Fruit fly (Drosophila melanogaster) whole organism, embryonic: ENCODE results near the gene dpr20.
A peak's percentile ranks its signal among the peaks of the same experiment; 100 is the strongest.

Experiments
- Ada2b ChIP-seq: fragments of 200-800 bp; sonication (Bioruptor generic); IDR thresholded peaks from 2 replicates; pipeline ENCODE4 v1.3.6; 2022; ENCODE audit warnings: missing biosample characterization, missing genetic modification characterization
- Bgb ChIP-seq: fragments of 200-800 bp; sonication (Bioruptor generic); IDR thresholded peaks from 2 replicates; pipeline ENCODE4 v1.3.6; 2022; ENCODE audit warnings: missing biosample characterization, missing genetic modification characterization; ENCODE audit not compliant: partially characterized antibody
- BtbVII ChIP-seq: fragments of 200-800 bp; sonication (Bioruptor generic); optimal IDR thresholded peaks from 3 replicates; lab custom pipeline; 2017; ENCODE audit warnings: missing biosample characterization, mild to moderate bottlenecking, missing genetic modification characterization
- CG10321 ChIP-seq: fragments of 200-800 bp; sonication (Bioruptor generic); IDR thresholded peaks from 2 replicates; pipeline ENCODE4 v1.3.6; 2022; ENCODE audit warnings: missing biosample characterization, missing genetic modification characterization
- CG10654 ChIP-seq: fragments of 200-800 bp; sonication (Bioruptor generic); optimal IDR thresholded peaks from 2 replicates; lab custom pipeline; 2016; ENCODE audit warnings: missing biosample characterization, missing genetic modification characterization
- CG11085 ChIP-seq: fragments of 200-800 bp; sonication (Bioruptor generic); IDR thresholded peaks from 2 replicates; pipeline ENCODE4 v1.3.6; 2022; ENCODE audit warnings: missing biosample characterization, missing genetic modification characterization
- CG11247 ChIP-seq: fragments of 200-800 bp; sonication (Bioruptor generic); IDR thresholded peaks from 2 replicates; pipeline ENCODE4 v1.3.6; 2022; ENCODE audit warnings: missing biosample characterization, missing genetic modification characterization
- CG11695 ChIP-seq: fragments of 200-800 bp; sonication (Bioruptor generic); IDR thresholded peaks from 3 replicates; pipeline ENCODE4 v1.3.6; 2022; ENCODE audit warnings: missing biosample characterization, missing genetic modification characterization
- CG12071 ChIP-seq: fragments of 200-800 bp; sonication (Bioruptor generic); optimal IDR thresholded peaks from 3 replicates; lab custom pipeline; 2018; ENCODE audit warnings: missing biosample characterization, mild to moderate bottlenecking, missing genetic modification characterization
- CG12769 ChIP-seq: fragments of 200-800 bp; sonication (Bioruptor generic); optimal IDR thresholded peaks from 2 replicates; lab custom pipeline; 2019; ENCODE audit warnings: missing biosample characterization, mild to moderate bottlenecking, missing genetic modification characterization, moderate library complexity
- CG16815 ChIP-seq: fragments of 200-800 bp; sonication (Bioruptor generic); optimal IDR thresholded peaks from 3 replicates; lab custom pipeline; 2017; ENCODE audit warnings: missing biosample characterization, mild to moderate bottlenecking, missing genetic modification characterization
- CG17385 ChIP-seq: fragments of 200-800 bp; sonication (Bioruptor generic); optimal IDR thresholded peaks from 3 replicates; lab custom pipeline; 2018; ENCODE audit warnings: missing biosample characterization, mild to moderate bottlenecking, missing genetic modification characterization
- CG1832 ChIP-seq: fragments of 200-800 bp; sonication (Bioruptor generic); optimal IDR thresholded peaks from 2 replicates; lab custom pipeline; 2017; ENCODE audit warnings: missing biosample characterization, mild to moderate bottlenecking, missing genetic modification characterization, inconsistent platforms
- CG30403 ChIP-seq: fragments of 200-800 bp; sonication (Bioruptor generic); optimal IDR thresholded peaks from 3 replicates; lab custom pipeline; 2016; ENCODE audit warnings: missing biosample characterization, missing genetic modification characterization
- CG34224 ChIP-seq: fragments of 200-800 bp; sonication (Bioruptor generic); IDR thresholded peaks from 3 replicates; pipeline ENCODE4 v1.3.6; 2022; ENCODE audit warnings: missing biosample characterization, missing genetic modification characterization; ENCODE audit not compliant: partially characterized antibody
- CG3995 ChIP-seq: fragments of 200-800 bp; sonication (Bioruptor generic); optimal IDR thresholded peaks from 3 replicates; lab custom pipeline; 2016; ENCODE audit warnings: missing biosample characterization, missing genetic modification characterization
- CG4360 ChIP-seq: fragments of 200-800 bp; sonication (Bioruptor generic); IDR thresholded peaks from 2 replicates; pipeline ENCODE4 v1.3.6; 2022; ENCODE audit warnings: missing biosample characterization, missing genetic modification characterization
- CG7928 ChIP-seq: fragments of 200-800 bp; sonication (Bioruptor generic); optimal IDR thresholded peaks from 2 replicates; lab custom pipeline; 2017; ENCODE audit warnings: missing biosample characterization, mild to moderate bottlenecking, missing genetic modification characterization
- CG9727 ChIP-seq: fragments of 200-800 bp; sonication (Bioruptor generic); optimal IDR thresholded peaks from 3 replicates; lab custom pipeline; 2017; ENCODE audit warnings: missing biosample characterization, mild to moderate bottlenecking, missing genetic modification characterization
- CTCF ChIP-seq: fragments of 200-800 bp; sonication (Bioruptor generic); optimal IDR thresholded peaks from 2 replicates; lab custom pipeline; 2017; ENCODE audit warnings: missing biosample characterization, mild to moderate bottlenecking, missing genetic modification characterization, moderate library complexity
- Chrac-16 ChIP-seq: fragments of 200-800 bp; sonication (Bioruptor generic); optimal IDR thresholded peaks from 3 replicates; lab custom pipeline; 2016; ENCODE audit warnings: missing biosample characterization, missing genetic modification characterization
- CrebB ChIP-seq: fragments of 200-800 bp; sonication (Bioruptor generic); optimal IDR thresholded peaks from 3 replicates; lab custom pipeline; 2018; ENCODE audit warnings: missing biosample characterization, mild to moderate bottlenecking, missing genetic modification characterization
- Hand ChIP-seq: fragments of 200-800 bp; sonication (Bioruptor generic); optimal IDR thresholded peaks from 2 replicates; lab custom pipeline; 2017; ENCODE audit warnings: mild to moderate bottlenecking, missing biosample characterization, missing genetic modification reagents, missing genetic modification characterization
- Hr39 ChIP-seq: fragments of >200 bp; optimal IDR thresholded peaks from 2 replicates; lab custom pipeline; 2017
- Nf-YA ChIP-seq: fragments of 200-800 bp; sonication (Bioruptor generic); IDR thresholded peaks from 2 replicates; pipeline ENCODE4 v1.3.6; 2022; ENCODE audit warnings: missing biosample characterization, missing genetic modification characterization
- Nf-YB ChIP-seq: fragments of 200-800 bp; sonication (Bioruptor generic); optimal IDR thresholded peaks from 3 replicates; lab custom pipeline; 2019; ENCODE audit warnings: missing biosample characterization, mild to moderate bottlenecking, missing genetic modification characterization, moderate library complexity
- Oaz ChIP-seq: fragments of 200-800 bp; sonication (Bioruptor generic); IDR thresholded peaks from 2 replicates; pipeline ENCODE4 v1.3.6; 2022; ENCODE audit warnings: missing biosample characterization, missing genetic modification characterization
- Sin3A ChIP-seq: fragments of >200 bp; optimal IDR thresholded peaks from 2 replicates; lab custom pipeline; 2018
- YL-1 ChIP-seq: fragments of 200-800 bp; sonication (Bioruptor generic); optimal IDR thresholded peaks from 3 replicates; lab custom pipeline; 2017; ENCODE audit warnings: missing biosample characterization, mild to moderate bottlenecking, missing genetic modification characterization
- ac ChIP-seq: fragments of 200-800 bp; sonication (Bioruptor generic); optimal IDR thresholded peaks from 3 replicates; lab custom pipeline; 2017; ENCODE audit warnings: missing biosample characterization, mild to moderate bottlenecking, missing genetic modification characterization
- amos ChIP-seq: fragments of 200-800 bp; sonication (Bioruptor generic); IDR thresholded peaks from 2 replicates; pipeline ENCODE4 v1.3.6; 2022; ENCODE audit warnings: missing biosample characterization, missing genetic modification characterization; ENCODE audit not compliant: partially characterized antibody
- aop ChIP-seq: fragments of 200-800 bp; sonication (Bioruptor generic); IDR thresholded peaks from 2 replicates; pipeline ENCODE4 v1.3.6; 2022; ENCODE audit warnings: missing biosample characterization, missing genetic modification characterization
- bigmax ChIP-seq: fragments of 200-800 bp; sonication (Bioruptor generic); optimal IDR thresholded peaks from 2 replicates; lab custom pipeline; 2018; ENCODE audit warnings: missing biosample characterization, mild to moderate bottlenecking, missing genetic modification characterization
- bsh ChIP-seq, 2 experiments: fragments of 200-800 bp; sonication (Bioruptor generic); optimal IDR thresholded peaks; 2 replicates each; lab custom pipeline; 2017 to 2018; ENCODE audit warnings: mild to moderate bottlenecking in 2 of 2, missing biosample characterization in 2 of 2, missing genetic modification characterization in 2 of 2, moderate library complexity in 1 of 2
- cato ChIP-seq: fragments of 200-800 bp; sonication (Bioruptor generic); optimal IDR thresholded peaks from 2 replicates; lab custom pipeline; 2016; ENCODE audit warnings: missing biosample characterization, missing genetic modification characterization, borderline replicate concordance
- chif ChIP-seq, 2 experiments: fragments of 200-800 bp; sonication (Bioruptor generic); optimal IDR thresholded peaks; 3 replicates each; lab custom pipeline; 2016; ENCODE audit warnings: missing biosample characterization in 2 of 2, missing genetic modification characterization in 2 of 2
- chn ChIP-seq: fragments of 200-800 bp; sonication (Bioruptor generic); optimal IDR thresholded peaks from 2 replicates; lab custom pipeline; 2016; ENCODE audit warnings: missing biosample characterization, missing genetic modification characterization
- dimm ChIP-seq: fragments of 200-800 bp; sonication (Bioruptor generic); IDR thresholded peaks from 2 replicates; pipeline ENCODE4 v1.3.6; 2022; ENCODE audit warnings: missing biosample characterization, missing genetic modification characterization
- dmrt11E ChIP-seq: fragments of 200-800 bp; sonication (Bioruptor generic); optimal IDR thresholded peaks from 3 replicates; lab custom pipeline; 2018; ENCODE audit warnings: missing biosample characterization, mild to moderate bottlenecking, missing genetic modification characterization, moderate library complexity
- dmrt99B ChIP-seq: fragments of 200-800 bp; sonication (Bioruptor generic); optimal IDR thresholded peaks from 2 replicates; lab custom pipeline; 2018; ENCODE audit warnings: missing biosample characterization, mild to moderate bottlenecking, missing genetic modification characterization, moderate library complexity
- emc ChIP-seq: fragments of 200-800 bp; sonication (Bioruptor generic); optimal IDR thresholded peaks from 2 replicates; lab custom pipeline; 2016; ENCODE audit warnings: missing biosample characterization, missing genetic modification characterization
- esg ChIP-seq: fragments of 200-800 bp; sonication (Bioruptor generic); conservative IDR thresholded peaks from 2 replicates; pipeline ENCODE4 v1.3.6; 2022; ENCODE audit warnings: missing biosample characterization, missing genetic modification characterization
- ftz-f1 ChIP-seq: fragments of 200-800 bp; sonication (Bioruptor generic); optimal IDR thresholded peaks from 2 replicates; lab custom pipeline; 2016; ENCODE audit warnings: missing biosample characterization, missing genetic modification characterization
- gsb-n ChIP-seq: fragments of 200-800 bp; sonication (Bioruptor generic); optimal IDR thresholded peaks from 3 replicates; lab custom pipeline; 2018; ENCODE audit warnings: missing biosample characterization, mild to moderate bottlenecking, missing genetic modification characterization
- ham ChIP-seq: fragments of 200-800 bp; sonication (Bioruptor generic); IDR thresholded peaks from 2 replicates; pipeline ENCODE4 v1.3.6; 2022; ENCODE audit warnings: missing biosample characterization, missing genetic modification characterization
- hkb ChIP-seq, 2 experiments: fragments of 200-800 bp in 1 of 2; fragments of >200 bp in 1 of 2; sonication (Bioruptor generic) in 1 of 2; IDR thresholded peaks in 1 of 2; optimal IDR thresholded peaks in 1 of 2; 2 replicates each; pipeline versions ENCODE4 v1.3.6 to Lab custom; 2017 to 2022; ENCODE audit warnings: missing biosample characterization in 1 of 2, missing genetic modification characterization in 1 of 2
- insv ChIP-seq, 2 experiments: fragments of 200-800 bp; sonication (Bioruptor generic); optimal IDR thresholded peaks; 3 replicates each; lab custom pipeline; 2016 to 2018; ENCODE audit warnings: missing biosample characterization in 2 of 2, missing genetic modification characterization in 2 of 2
- mam ChIP-seq: fragments of 200-800 bp; sonication (Bioruptor generic); optimal IDR thresholded peaks from 3 replicates; lab custom pipeline; 2016; ENCODE audit warnings: missing biosample characterization, missing genetic modification characterization
- sens-2 ChIP-seq: fragments of 200-800 bp; sonication (Bioruptor generic); IDR thresholded peaks from 2 replicates; pipeline ENCODE4 v1.3.6; 2022; ENCODE audit warnings: missing biosample characterization, missing genetic modification characterization
- seq ChIP-seq: fragments of 200-800 bp; sonication (Bioruptor generic); IDR thresholded peaks from 2 replicates; pipeline ENCODE4 v1.3.6; 2022; ENCODE audit warnings: missing biosample characterization, missing genetic modification characterization
- sob ChIP-seq: fragments of 200-800 bp; sonication (Bioruptor generic); IDR thresholded peaks from 2 replicates; pipeline ENCODE4 v1.3.6; 2022; ENCODE audit warnings: missing biosample characterization, missing genetic modification characterization
- tup ChIP-seq: fragments of 200-800 bp; sonication (Bioruptor generic); optimal IDR thresholded peaks from 2 replicates; lab custom pipeline; 2016; ENCODE audit warnings: missing biosample characterization, mild to moderate bottlenecking, missing genetic modification characterization, moderate library complexity

dpr20 gene

DNA sequence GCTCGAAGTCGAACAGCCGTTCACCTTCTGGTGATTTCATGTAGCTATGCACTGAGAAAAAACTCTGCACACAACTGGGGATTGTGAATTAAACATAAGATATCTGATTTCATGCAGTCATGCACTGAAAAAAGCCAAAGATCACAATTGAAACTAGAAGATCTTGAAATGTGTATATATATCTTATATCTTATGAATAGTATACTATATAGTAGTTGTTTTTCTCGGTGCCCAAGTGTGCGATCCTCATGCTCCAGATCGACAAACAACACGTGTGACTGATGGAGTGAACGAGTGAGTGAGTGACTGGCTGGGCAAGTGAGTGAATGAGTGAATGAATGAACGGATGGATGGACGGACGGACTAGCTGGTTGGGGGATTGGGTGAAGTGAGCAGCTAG lies 35.1 kb downstream of the dpr20 start (continued):
- TF ChIP-seq sens-2 (GFP tag; lab: Robert Waterston, UW) (0 out of 2 replicates have a peak, but pooled peaks have one; percentile 35), CG10654 (GFP tag; lab: Kevin White, UChicago) (peak; percentile 66), CG12769 (tag; lab: Kevin White, UChicago) (peak; percentile 75), gsb-n (tag; lab: Kevin White, UChicago) (peak; percentile 71), CG4360 (GFP tag; lab: Robert Waterston, UW) (peak; percentile 58), Nf-YB (peak; percentile 44), CG30403 (GFP tag; lab: Kevin White, UChicago) (peak; percentile 64), sob (GFP tag; lab: Robert Waterston, UW) (peak; percentile 79), CG16815 (GFP tag; lab: Kevin White, UChicago) (peak; percentile 15), dmrt11E (peak; percentile 31), chn (GFP tag; lab: Kevin White, UChicago) (peak; percentile 32), ac (GFP tag; lab: Kevin White, UChicago) (no peak), dmrt99B (tag; lab: Kevin White, UChicago) (peak; percentile 86), bsh (GFP tag; optimal IDR thresholded peaks at IDR 0.05; lab: Kevin White, UChicago) (peak; percentile 22 to 78), CrebB (tag; lab: Kevin White, UChicago) (peak; percentile 18), emc (no peak), cato (peak; percentile 21), hkb (optimal IDR thresholded peaks at IDR 0.05; lab: Kevin White, UChicago) (no peak), hkb (GFP tag; IDR thresholded peaks at IDR 0.05; lab: Robert Waterston, UW) (peak; percentile 87), CG10321 (GFP tag; lab: Robert Waterston, UW) (0 out of 2 replicates have a peak, but pooled peaks have one; percentile 16), CG1832 (GFP tag; lab: Kevin White, UChicago) (no peak), CG34224 (GFP tag; lab: Robert Waterston, UW) (no peak), ftz-f1 (GFP tag; lab: Kevin White, UChicago) (no peak), CG9727 (GFP tag; lab: Kevin White, UChicago) (peak; percentile 53), CG3995 (GFP tag; lab: Kevin White, UChicago) (no peak), amos (GFP tag; lab: Robert Waterston, UW) (no peak), CG11247 (GFP tag; lab: Robert Waterston, UW) (peak; percentile 38; the same call in 1 of the 2 replicates), tup (GFP tag; lab: Kevin White, UChicago) (no peak), CG11695 (peak; percentile 66; the same call in 2 of the 3 replicates), CG11085 (GFP tag; lab: Robert Waterston, UW) (no peak), Ada2b (GFP tag; lab: Robert Waterston, UW) (peak; percentile 81), insv (GFP tag; optimal IDR thresholded peaks at IDR 0.05; lab: Kevin White, UChicago) (no peak), CG12071 (GFP tag; lab: Kevin White, UChicago) (peak; percentile 67), YL-1 (GFP tag; lab: Kevin White, UChicago) (no peak), esg (GFP tag; lab: Robert Waterston, UW) (peak; percentile 72), aop (peak; percentile 72), ham (GFP tag; lab: Robert Waterston, UW) (no peak), CG7928 (GFP tag; lab: Kevin White, UChicago) (no peak), bigmax (GFP tag; lab: Kevin White, UChicago) (no peak), BtbVII (GFP tag; lab: Kevin White, UChicago) (peak; percentile 68), Bgb (no peak), CTCF (GFP tag; lab: Kevin White, UChicago) (peak; percentile 49), Nf-YA (GFP tag; lab: Robert Waterston, UW) (peak; percentile 74), Hand (GFP tag; lab: Kevin White, UChicago) (no peak), mam (GFP tag; lab: Kevin White, UChicago) (peak; percentile 44), Hr39 (lab: Kevin White, UChicago) (no peak), chif (GFP tag; optimal IDR thresholded peaks at IDR 0.05; lab: Kevin White, UChicago) (peak; percentile 8 to 42), CG17385 (GFP tag; lab: Kevin White, UChicago) (peak; percentile 55), Oaz (GFP tag; lab: Robert Waterston, UW) (no peak), Sin3A (lab: Kevin White, UChicago) (no peak), dimm (GFP tag; lab: Robert Waterston, UW) (no peak), seq (GFP tag; lab: Robert Waterston, UW) (peak; percentile 42; the same call in 1 of the 2 replicates), Chrac-16 (GFP tag; lab: Kevin White, UChicago) (peak; percentile 49)
